Worm (Caenorhabditis elegans): ENCODE data around the gene T12G3.11.

Gene T12G3.11

DNA sequence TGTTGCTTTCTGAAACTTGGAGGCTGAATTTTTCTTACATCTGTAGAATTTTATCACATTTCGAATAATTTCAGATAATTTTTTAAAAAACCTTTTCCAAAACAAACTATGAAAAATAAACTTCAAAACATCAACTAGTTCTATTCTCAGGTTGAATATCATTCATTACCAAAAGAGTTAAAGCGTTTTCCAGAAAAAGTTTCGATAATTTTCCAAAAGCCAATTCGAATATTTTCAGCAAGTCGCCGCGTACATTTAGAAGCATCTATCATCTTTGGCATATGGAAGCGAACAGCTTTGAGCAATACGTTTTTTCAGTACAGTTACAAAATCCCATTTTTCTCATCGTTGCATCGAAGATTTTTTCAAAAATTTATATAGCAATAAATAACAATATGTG, 7.4 kb upstream of the T12G3.11 start (continued):
- no peak for TF ChIP-seq lin-1 (GFP tag; IDR thresholded peaks at IDR 0.05)
- TF ChIP-seq spr-1 (tag; optimal IDR thresholded peaks at IDR 0.05) = no peak
- no peak for TF ChIP-seq nhr-76 (tag; optimal IDR thresholded peaks at IDR 0.05)
- TF ChIP-seq Y105C5A.15 (GFP tag; IDR thresholded peaks at IDR 0.05) = 0 out of 2 replicates have a peak, but pooled peaks have one; percentile 38
- no peak for TF ChIP-seq nhr-10 (tag; optimal IDR thresholded peaks at IDR 0.05)
- peak; percentile 49; the same call in 1 of the 2 replicates for TF ChIP-seq arid-1 (GFP tag; conservative IDR thresholded peaks at IDR 0.05)
- TF ChIP-seq nhr-6 (tag; optimal IDR thresholded peaks at IDR 0.05) = no peak
- TF ChIP-seq R02D3.7 (tag; optimal IDR thresholded peaks at IDR 0.05) = no peak
- no peak for TF ChIP-seq ceh-44 (GFP tag; IDR thresholded peaks at IDR 0.05)
- no peak for TF ChIP-seq daf-19 (GFP tag; conservative IDR thresholded peaks at IDR 0.05)
- TF ChIP-seq nhr-11 (tag; optimal IDR thresholded peaks at IDR 0.05) = no peak
- TF ChIP-seq cey-2 (tag; optimal IDR thresholded peaks at IDR 0.05; ENCODE audit: borderline replicate concordance, insufficient read depth) = no peak
- TF ChIP-seq Y5F2A.4 (GFP tag; optimal IDR thresholded peaks at IDR 0.05) = no peak
- peak; percentile 23 for TF ChIP-seq nhr-48 (tag; optimal IDR thresholded peaks at IDR 0.05)
- no peak for TF ChIP-seq ceh-62 (tag; optimal IDR thresholded peaks at IDR 0.05)
- TF ChIP-seq mxl-3 (GFP tag; optimal IDR thresholded peaks at IDR 0.05) = no peak
- no peak for TF ChIP-seq F10B5.3 (tag; optimal IDR thresholded peaks at IDR 0.05)
- TF ChIP-seq tag-97 (GFP tag; IDR thresholded peaks at IDR 0.05) = no peak
- TF ChIP-seq hmg-1.1 (GFP tag; IDR thresholded peaks at IDR 0.05) = no peak
- TF ChIP-seq daf-16 (GFP tag; optimal IDR thresholded peaks at IDR 0.05) = no peak
- peak; percentile 43 for TF ChIP-seq daf-16 (tag; optimal IDR thresholded peaks at IDR 0.05)
- TF ChIP-seq zip-11 (GFP tag; IDR thresholded peaks at IDR 0.05) = no peak
- peak; percentile 27 for TF ChIP-seq ztf-7 (tag; optimal IDR thresholded peaks at IDR 0.05)
- no peak for TF ChIP-seq gei-8 (GFP tag; optimal IDR thresholded peaks at IDR 0.05)
- no peak for TF ChIP-seq php-3 (GFP tag; IDR thresholded peaks at IDR 0.05)
- TF ChIP-seq attf-4 (tag; optimal IDR thresholded peaks at IDR 0.05) = no peak
- no peak for TF ChIP-seq ama-1 (optimal IDR thresholded peaks at IDR 0.05)
- no peak for TF ChIP-seq zfp-3 (GFP tag; conservative IDR thresholded peaks at IDR 0.05)
- TF ChIP-seq snpc-4 (tag; optimal IDR thresholded peaks at IDR 0.05) = no peak
- TF ChIP-seq nhr-25 (tag; optimal IDR thresholded peaks at IDR 0.05; ENCODE audit: borderline replicate concordance, insufficient read depth) = no peak
- TF ChIP-seq lin-38 (GFP tag; IDR thresholded peaks at IDR 0.05) = peak; percentile 32; the same call in 1 of the 2 replicates
- TF ChIP-seq D1046.2 (GFP tag; IDR thresholded peaks at IDR 0.05) = no peak
- no peak for TF ChIP-seq lin-29 (GFP tag; IDR thresholded peaks at IDR 0.05)
- no peak for TF ChIP-seq sdz-12 (GFP tag; optimal IDR thresholded peaks at IDR 0.05)
- TF ChIP-seq lsy-2 (tag; optimal IDR thresholded peaks at IDR 0.05) = peak in 1 of 2 experiments; percentile 76
- no peak for TF ChIP-seq dmd-9 (GFP tag; IDR thresholded peaks at IDR 0.05)
- 0 out of 4 replicates have a peak, but pooled peaks of 1 of the 2 experiments have one; percentile 12 for TF ChIP-seq madf-5 (GFP tag; IDR thresholded peaks at IDR 0.05)
- no peak for TF ChIP-seq ceh-82 (tag; optimal IDR thresholded peaks at IDR 0.05)
- no peak for TF ChIP-seq fkh-10 (GFP tag; optimal IDR thresholded peaks at IDR 0.05)
- TF ChIP-seq daf-8 (GFP tag; IDR thresholded peaks at IDR 0.05) = no peak
- no peak for TF ChIP-seq unc-62 (GFP tag; optimal IDR thresholded peaks at IDR 0.05 in 1 of 2)
- TF ChIP-seq unc-62 (tag; optimal IDR thresholded peaks at IDR 0.05) = no peak
- no peak for TF ChIP-seq skn-1 (tag; optimal IDR thresholded peaks at IDR 0.05)
- no peak for TF ChIP-seq nhr-237 (tag; optimal IDR thresholded peaks at IDR 0.05)
- TF ChIP-seq zip-2 (tag; optimal IDR thresholded peaks at IDR 0.05) = no peak
- peak; percentile 6 for TF ChIP-seq rbr-2 (tag; optimal IDR thresholded peaks at IDR 0.05)
- TF ChIP-seq mep-1 (tag; optimal IDR thresholded peaks at IDR 0.05) = peak; percentile 73
- no peak for TF ChIP-seq hif-1 (tag; optimal IDR thresholded peaks at IDR 0.05)
- TF ChIP-seq fos-1 (tag; optimal IDR thresholded peaks at IDR 0.05) = no peak
- TF ChIP-seq T20F7.1 (GFP tag; optimal IDR thresholded peaks at IDR 0.05) = peak; percentile 0
- TF ChIP-seq F37D6.2 (tag; optimal IDR thresholded peaks at IDR 0.05) = no peak
- no peak for TF ChIP-seq nhr-41 (GFP tag; IDR thresholded peaks at IDR 0.05)
- TF ChIP-seq nhr-77 (tag; optimal IDR thresholded peaks at IDR 0.05) = peak; percentile 34

Measured in whole organism, L4 larva.